Fruit fly (Drosophila melanogaster): ENCODE measurements around the gene CG43739.

The CG43739 gene

DNA sequence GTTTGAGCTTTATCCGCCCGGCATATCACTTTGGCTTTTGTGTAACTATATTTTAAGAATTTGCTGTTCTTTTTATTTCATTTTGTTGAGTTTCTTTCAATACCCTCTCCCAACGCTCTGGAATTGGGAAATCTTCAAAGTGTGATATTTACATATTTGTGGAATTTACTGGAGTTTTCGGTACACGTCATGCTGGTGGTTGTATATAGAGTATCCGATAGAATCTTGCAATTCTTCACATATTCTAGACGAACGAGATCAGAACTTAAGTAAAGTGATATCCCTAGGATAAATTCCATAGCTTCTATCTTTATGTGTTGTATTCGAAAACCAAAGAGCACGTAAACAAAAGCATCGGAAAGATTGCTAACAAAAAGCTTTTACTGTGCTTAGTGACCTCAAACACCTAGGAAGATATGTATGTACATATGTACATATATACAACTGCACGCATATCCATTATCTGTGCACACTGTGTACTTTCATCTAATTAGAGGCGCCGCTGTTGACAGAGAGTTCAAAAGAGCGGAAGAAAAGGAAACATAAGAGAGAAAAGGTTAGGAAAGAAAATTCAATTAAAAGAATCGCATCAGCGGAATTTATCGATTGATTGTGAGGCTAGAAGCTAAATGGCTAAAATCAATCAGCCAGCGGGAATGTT, 21.9 kb downstream of the CG43739 start (continued):
- TF ChIP-seq Neu2 (GFP tag; optimal IDR thresholded peaks at IDR 0.05; ENCODE audit: borderline replicate concordance) (no peak), zfh1 (GFP tag; IDR thresholded peaks at IDR 0.05) (peak; percentile 43; the same call in 1 of the 3 replicates), ewg (GFP tag; optimal IDR thresholded peaks at IDR 0.05) (no peak), ind (GFP tag; optimal IDR thresholded peaks at IDR 0.05) (no peak), CG10431 (GFP tag; optimal IDR thresholded peaks at IDR 0.05) (peak; percentile 80), CG31365 (tag; optimal IDR thresholded peaks at IDR 0.05) (peak; percentile 43), CG8765 (GFP tag; IDR thresholded peaks at IDR 0.05) (no peak), CrebB (tag; optimal IDR thresholded peaks at IDR 0.05) (peak; percentile 69), Ets97D (GFP tag; optimal IDR thresholded peaks at IDR 0.05) (no peak), CG10321 (GFP tag; IDR thresholded peaks at IDR 0.05) (no peak), CG13123 (GFP tag; optimal IDR thresholded peaks at IDR 0.05) (peak; percentile 16), CG13296 (GFP tag; optimal IDR thresholded peaks at IDR 0.05) (peak; percentile 62), gt (GFP tag; IDR thresholded peaks at IDR 0.05) (no peak), aop (GFP tag; IDR thresholded peaks at IDR 0.05) (no peak), ttk (GFP tag; IDR thresholded peaks at IDR 0.05) (no peak), Rfx (GFP tag; IDR thresholded peaks at IDR 0.05) (no peak), chif (GFP tag; optimal IDR thresholded peaks at IDR 0.05) (no peak), CG10959 (GFP tag; IDR thresholded peaks at IDR 0.05) (no peak), NfI (GFP tag; optimal IDR thresholded peaks at IDR 0.05) (peak; percentile 46), hbn (GFP tag; IDR thresholded peaks at IDR 0.05; ENCODE audit: partially characterized antibody) (no peak), tll (GFP tag; optimal IDR thresholded peaks at IDR 0.05) (no peak), CG14014 (GFP tag; IDR thresholded peaks at IDR 0.05) (peak; percentile 68; the same call in 1 of the 2 replicates), croc (GFP tag; conservative IDR thresholded peaks at IDR 0.05) (no peak), CG5953 (GFP tag; IDR thresholded peaks at IDR 0.05) (peak; percentile 60), nerfin-1 (tag; optimal IDR thresholded peaks at IDR 0.05) (peak; percentile 59), lilli (GFP tag; optimal IDR thresholded peaks at IDR 0.05) (no peak), CG3407 (GFP tag; optimal IDR thresholded peaks at IDR 0.05) (peak; percentile 65), wek (GFP tag; optimal IDR thresholded peaks at IDR 0.05) (peak; percentile 85), Doc3 (GFP tag; IDR thresholded peaks at IDR 0.05; ENCODE audit: partially characterized antibody) (no peak), tna (GFP tag; IDR thresholded peaks at IDR 0.05; ENCODE audit: partially characterized antibody) (no peak), Atf-2 (GFP tag; optimal IDR thresholded peaks at IDR 0.05) (no peak), toy (GFP tag; IDR thresholded peaks at IDR 0.05) (no peak), CG1603 (tag; optimal IDR thresholded peaks at IDR 0.05) (peak; percentile 24), CG9437 (GFP tag; optimal IDR thresholded peaks at IDR 0.05) (no peak), HLH4C (GFP tag; IDR thresholded peaks at IDR 0.05; ENCODE audit: partially characterized antibody) (no peak), kah (GFP tag; optimal IDR thresholded peaks at IDR 0.05) (peak; percentile 62), Awh (GFP tag; IDR thresholded peaks at IDR 0.05) (peak; percentile 76), Sry-δ (GFP tag; optimal IDR thresholded peaks at IDR 0.05) (no peak), lmd (GFP tag; IDR thresholded peaks at IDR 0.05) (no peak), dan (GFP tag; IDR thresholded peaks at IDR 0.05) (no peak), B-H2 (GFP tag; optimal IDR thresholded peaks at IDR 0.05) (peak; percentile 2), NK7.1 (GFP tag; optimal IDR thresholded peaks at IDR 0.05) (peak; percentile 14), pzg (GFP tag; optimal IDR thresholded peaks at IDR 0.05) (no peak), stwl (tag; optimal IDR thresholded peaks at IDR 0.05) (no peak), ara (GFP tag; IDR thresholded peaks at IDR 0.05) (no peak), prd (optimal IDR thresholded peaks at IDR 0.05) (no peak), prd (GFP tag; IDR thresholded peaks at IDR 0.05) (no peak), CG6854 (GFP tag; optimal IDR thresholded peaks at IDR 0.05) (peak; percentile 42), Camta (GFP tag; optimal IDR thresholded peaks at IDR 0.05) (peak; percentile 28), rib (GFP tag; IDR thresholded peaks at IDR 0.05) (no peak), ro (GFP tag; IDR thresholded peaks at IDR 0.05) (no peak)
